Fruit fly (Drosophila melanogaster) whole organism, prepupa: ENCODE measurements around the gene CG4073.

Source experiments
- CG11294 ChIP-seq: fragments of 200-800 bp; sonication (Bioruptor generic); IDR thresholded peaks from 2 replicates; pipeline ENCODE4 v1.3.6; 2022; ENCODE audit warnings: missing biosample characterization, missing genetic modification characterization
- CG11762 ChIP-seq: fragments of 200-800 bp; sonication (Bioruptor generic); optimal IDR thresholded peaks from 3 replicates; lab custom pipeline; 2016; ENCODE audit warnings: missing biosample characterization, missing genetic modification characterization; ENCODE audit not compliant: insufficient read depth
- CG1621 ChIP-seq: fragments of 200-800 bp; sonication (Bioruptor generic); optimal IDR thresholded peaks from 3 replicates; lab custom pipeline; 2018; ENCODE audit warnings: missing biosample characterization, mild to moderate bottlenecking, missing genetic modification characterization
- CG16779 ChIP-seq: fragments of 200-800 bp; sonication (Bioruptor generic); optimal IDR thresholded peaks from 3 replicates; lab custom pipeline; 2017; ENCODE audit warnings: missing biosample characterization, mild to moderate bottlenecking, missing genetic modification characterization
- CG3032 ChIP-seq: fragments of 200-800 bp; optimal IDR thresholded peaks from 2 replicates; lab custom pipeline; 2019; ENCODE audit warnings: missing biosample characterization, mild to moderate bottlenecking, missing genetic modification characterization, moderate library complexity
- CG31627 ChIP-seq: fragments of 200-800 bp; sonication (Bioruptor generic); optimal IDR thresholded peaks from 3 replicates; lab custom pipeline; 2016; ENCODE audit warnings: missing biosample characterization, missing genetic modification characterization
- CG32006 ChIP-seq: fragments of 200-800 bp; sonication (Bioruptor generic); optimal IDR thresholded peaks from 3 replicates; lab custom pipeline; 2017; ENCODE audit warnings: missing biosample characterization, mild to moderate bottlenecking, missing genetic modification characterization
- CG6792 ChIP-seq: fragments of 200-800 bp; sonication (Bioruptor generic); optimal IDR thresholded peaks from 3 replicates; lab custom pipeline; 2016; ENCODE audit warnings: missing biosample characterization, missing genetic modification characterization
- CG6808 ChIP-seq: fragments of 200-800 bp; sonication (Bioruptor generic); optimal IDR thresholded peaks from 3 replicates; lab custom pipeline; 2017; ENCODE audit warnings: missing biosample characterization, missing genetic modification characterization, mild to moderate bottlenecking, moderate library complexity, missing genetic modification reagents
- CG7368 ChIP-seq: fragments of 200-800 bp; sonication (Bioruptor generic); optimal IDR thresholded peaks from 3 replicates; lab custom pipeline; 2016; ENCODE audit warnings: missing biosample characterization, missing genetic modification characterization
- CG8119 ChIP-seq: fragments of 200-800 bp; sonication (Bioruptor generic); IDR thresholded peaks from 3 replicates; pipeline ENCODE4 v1.3.6; 2022; ENCODE audit warnings: missing biosample characterization, missing genetic modification characterization
- Eip78C ChIP-seq: fragments of 200-800 bp; sonication (Bioruptor generic); peaks from one replicate; lab custom pipeline; 2016; ENCODE audit warnings: missing biosample characterization, missing genetic modification characterization
- Gug ChIP-seq: fragments of 200-800 bp; sonication (Bioruptor generic); IDR thresholded peaks from 2 replicates; pipeline ENCODE4 v1.3.6; 2022; ENCODE audit warnings: missing biosample characterization, missing genetic modification characterization
- Hr38 ChIP-seq: sonication (Bioruptor generic); optimal IDR thresholded peaks from 2 replicates; lab custom pipeline; 2016; ENCODE audit warnings: missing biosample characterization, missing genetic modification characterization
- Hr4 ChIP-seq: fragments of 200-800 bp; sonication (Bioruptor generic); optimal IDR thresholded peaks from 3 replicates; lab custom pipeline; 2016; ENCODE audit warnings: missing biosample characterization, missing genetic modification characterization
- OdsH ChIP-seq: fragments of 200-800 bp; sonication (Bioruptor generic); optimal IDR thresholded peaks from 3 replicates; lab custom pipeline; 2016; ENCODE audit warnings: missing biosample characterization, missing genetic modification characterization
- Smox ChIP-seq: fragments of 200-800 bp; sonication (Bioruptor generic); optimal IDR thresholded peaks from 3 replicates; lab custom pipeline; 2016; ENCODE audit warnings: missing biosample characterization, missing genetic modification characterization
- Sox102F ChIP-seq: fragments of 200-800 bp; sonication (Bioruptor generic); optimal IDR thresholded peaks from 2 replicates; lab custom pipeline; 2016; ENCODE audit warnings: missing biosample characterization, mild to moderate bottlenecking, missing genetic modification characterization
- Sox15 ChIP-seq: fragments of 200-800 bp; sonication (Bioruptor generic); optimal IDR thresholded peaks from 3 replicates; lab custom pipeline; 2016; ENCODE audit warnings: missing biosample characterization, missing genetic modification characterization
- acj6 ChIP-seq: fragments of 200-800 bp; sonication (Bioruptor generic); optimal IDR thresholded peaks from 3 replicates; lab custom pipeline; 2016; ENCODE audit warnings: missing biosample characterization, missing genetic modification characterization
- cyc ChIP-seq: fragments of 200-800 bp; sonication (Bioruptor generic); optimal IDR thresholded peaks from 3 replicates; lab custom pipeline; 2016; ENCODE audit warnings: missing biosample characterization, missing genetic modification characterization
- esn ChIP-seq: fragments of 200-800 bp; sonication (Bioruptor generic); optimal IDR thresholded peaks from 2 replicates; lab custom pipeline; 2016; ENCODE audit warnings: missing biosample characterization, mild to moderate bottlenecking, missing genetic modification characterization, moderate library complexity
- fd59A ChIP-seq: fragments of 200-800 bp; sonication (Bioruptor generic); optimal IDR thresholded peaks from 2 replicates; lab custom pipeline; 2017; ENCODE audit warnings: missing biosample characterization, mild to moderate bottlenecking, missing genetic modification characterization, missing genetic modification reagents
- pdm3 ChIP-seq: fragments of 200-800 bp; sonication (Bioruptor generic); optimal IDR thresholded peaks from 3 replicates; lab custom pipeline; 2016; ENCODE audit warnings: missing biosample characterization, missing genetic modification characterization

The CG4073 gene

DNA sequence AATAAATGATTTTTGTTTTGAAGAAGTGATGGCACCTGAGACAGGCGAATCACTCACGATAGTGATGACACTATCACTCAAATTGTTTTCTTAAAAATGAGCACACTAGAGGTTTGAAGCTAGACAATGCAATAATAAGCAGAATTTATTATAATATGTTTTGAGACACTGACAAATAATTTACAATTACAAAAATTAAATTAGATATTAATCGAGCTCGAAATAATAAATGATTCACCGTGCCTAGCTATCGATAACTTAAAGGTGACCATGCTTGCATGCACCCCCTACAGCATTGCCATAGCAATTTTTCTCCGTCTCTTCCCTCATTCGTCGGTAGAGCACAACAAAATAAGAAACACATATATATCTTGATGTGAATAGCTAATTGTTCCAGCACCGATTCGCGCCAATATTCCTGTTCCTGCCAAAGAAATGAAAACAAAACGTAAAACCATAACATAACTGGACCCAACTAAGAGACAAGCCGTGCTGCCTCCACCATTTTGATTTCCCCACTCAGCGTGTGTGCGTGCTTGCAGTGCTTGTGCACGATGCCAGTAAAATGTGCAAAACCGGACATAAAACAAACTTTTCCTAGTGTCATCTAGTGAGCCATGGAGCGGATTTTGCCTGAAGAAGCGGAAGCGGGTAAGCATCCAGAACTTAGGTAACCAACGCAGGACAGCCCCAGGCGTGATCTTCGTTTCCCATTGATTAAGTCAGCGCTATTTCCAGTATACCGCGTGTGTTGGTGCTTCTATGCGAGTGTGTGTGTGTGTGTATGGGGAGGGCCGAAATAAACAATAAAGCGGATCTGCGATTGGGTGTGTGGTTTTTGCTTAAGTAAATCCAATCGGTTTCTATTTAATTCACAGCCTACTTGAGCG is 46.6 kb downstream of the CG4073 start, which contains the start of the genes MED7 and Cap-H2 (continued):
- TF ChIP-seq CG7368 (GFP tag; lab: Kevin White, UChicago), result peak; percentile 54
- peak; percentile 44; the same call in 1 of the 3 replicates for TF ChIP-seq CG8119 (GFP tag; lab: Robert Waterston, UW)
- peak; percentile 62 for TF ChIP-seq Sox15
- peak; percentile 78 for TF ChIP-seq Hr4 (GFP tag; lab: Kevin White, UChicago)
- peak; percentile 79 for TF ChIP-seq acj6 (GFP tag; lab: Kevin White, UChicago)
- peak; percentile 76 for TF ChIP-seq OdsH (GFP tag; lab: Kevin White, UChicago)
- no peak for TF ChIP-seq CG6792 (GFP tag; lab: Kevin White, UChicago)
- TF ChIP-seq CG16779, result no peak
- no peak for TF ChIP-seq fd59A (GFP tag; lab: Kevin White, UChicago)
- peak; percentile 82 for TF ChIP-seq CG31627 (GFP tag; lab: Kevin White, UChicago)
- TF ChIP-seq CG1621, result no peak
- peak; percentile 66 for TF ChIP-seq Sox102F (GFP tag; lab: Kevin White, UChicago)
- TF ChIP-seq CG6808 (GFP tag; lab: Kevin White, UChicago), result no peak
- TF ChIP-seq CG32006 (GFP tag; lab: Kevin White, UChicago), result no peak
- TF ChIP-seq pdm3 (GFP tag; lab: Kevin White, UChicago), result peak; percentile 76
- TF ChIP-seq CG3032, result no peak
- TF ChIP-seq CG11762 (GFP tag; lab: Kevin White, UChicago), result peak; percentile 33

DNA sequence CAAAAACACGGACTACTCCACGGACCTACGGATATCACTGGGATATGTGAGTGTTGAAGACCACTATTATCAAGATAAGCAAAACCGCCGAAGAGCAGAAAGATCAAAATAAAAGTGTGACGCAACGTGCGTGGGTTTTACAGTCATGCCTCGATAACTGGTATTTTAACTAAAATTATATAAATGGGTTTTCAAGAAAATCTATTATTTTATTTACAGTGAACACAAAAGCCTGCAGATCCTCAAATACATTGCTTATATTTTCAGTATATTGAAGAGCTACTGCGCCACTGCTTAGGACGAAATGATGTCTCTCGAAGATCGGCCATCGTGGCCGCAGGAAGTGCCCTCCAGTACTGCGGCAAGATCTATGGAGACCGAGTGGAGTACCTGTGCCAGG is 47.4 kb downstream of the CG4073 start:
- TF ChIP-seq esn (peak; percentile 20), fd59A (GFP tag; lab: Kevin White, UChicago) (no peak), Eip78C (GFP tag; lab: Kevin White, UChicago) (no peak), CG32006 (GFP tag; lab: Kevin White, UChicago) (no peak), CG8119 (GFP tag; lab: Robert Waterston, UW) (no peak), Gug (GFP tag; lab: Robert Waterston, UW) (no peak), CG11294 (0 out of 2 replicates have a peak, but pooled peaks have one; percentile 14), Hr38 (no peak), Smox (GFP tag; lab: Kevin White, UChicago) (peak; percentile 5), cyc (GFP tag; lab: Kevin White, UChicago) (no peak), CG31627 (GFP tag; lab: Kevin White, UChicago) (peak; percentile 26)
